Fruit fly (Drosophila melanogaster): ENCODE results near the gene LeuRS.

DNA sequence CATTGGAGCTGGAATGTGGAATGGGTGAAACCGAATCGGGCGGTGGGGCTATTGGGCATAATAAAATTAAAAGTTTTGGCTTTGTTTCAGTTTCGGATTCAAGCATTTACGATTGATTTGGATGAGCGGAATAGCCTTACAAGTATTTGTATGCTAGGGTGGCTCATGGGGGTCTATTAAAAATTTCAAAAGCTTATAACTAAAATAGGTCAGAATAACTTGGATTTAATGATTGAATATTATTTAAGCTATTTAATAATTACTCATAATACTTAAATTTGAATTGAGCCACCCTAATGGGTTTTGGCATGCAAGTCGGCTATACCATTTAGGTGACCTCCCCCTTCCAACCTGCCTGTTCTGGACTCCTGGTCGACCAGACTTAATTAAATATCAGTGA, 45.2 kb upstream of the LeuRS start:
- peak in 1 of 2 experiments; percentile 54 for TF ChIP-seq foxo (GFP tag; optimal IDR thresholded peaks at IDR 0.05)
- peak; percentile 14 for TF ChIP-seq br (GFP tag; optimal IDR thresholded peaks at IDR 0.05)
- no peak for TF ChIP-seq dmrt93B (GFP tag; optimal IDR thresholded peaks at IDR 0.05)
- TF ChIP-seq tai (GFP tag; optimal IDR thresholded peaks at IDR 0.05), result no peak
- peak; percentile 46 for TF ChIP-seq Hnf4 (GFP tag; optimal IDR thresholded peaks at IDR 0.05)
- TF ChIP-seq psq (GFP tag; optimal IDR thresholded peaks at IDR 0.05), result peak; percentile 33
- no peak for TF ChIP-seq usp (GFP tag; optimal IDR thresholded peaks at IDR 0.05)
- TF ChIP-seq Mio (GFP tag; optimal IDR thresholded peaks at IDR 0.05), result no peak
- TF ChIP-seq GATAd (GFP tag; optimal IDR thresholded peaks at IDR 0.05), result no peak
- TF ChIP-seq Rel (GFP tag; optimal IDR thresholded peaks at IDR 0.05), result no peak
- TF ChIP-seq Rel (tag; optimal IDR thresholded peaks at IDR 0.05), result no peak
- TF ChIP-seq fru (GFP tag; optimal IDR thresholded peaks at IDR 0.05), result peak; percentile 8
- TF ChIP-seq h (GFP tag; optimal IDR thresholded peaks at IDR 0.05), result peak; percentile 23
- no peak for TF ChIP-seq dl (GFP tag; optimal IDR thresholded peaks at IDR 0.05; ENCODE audit: insufficient read depth in 1 of 2, partially characterized antibody in 2 of 2)
- no peak for TF ChIP-seq Dfd (GFP tag; optimal IDR thresholded peaks at IDR 0.05)
